Worm (Caenorhabditis elegans): ENCODE results near the gene R03H10.6.

DNA sequence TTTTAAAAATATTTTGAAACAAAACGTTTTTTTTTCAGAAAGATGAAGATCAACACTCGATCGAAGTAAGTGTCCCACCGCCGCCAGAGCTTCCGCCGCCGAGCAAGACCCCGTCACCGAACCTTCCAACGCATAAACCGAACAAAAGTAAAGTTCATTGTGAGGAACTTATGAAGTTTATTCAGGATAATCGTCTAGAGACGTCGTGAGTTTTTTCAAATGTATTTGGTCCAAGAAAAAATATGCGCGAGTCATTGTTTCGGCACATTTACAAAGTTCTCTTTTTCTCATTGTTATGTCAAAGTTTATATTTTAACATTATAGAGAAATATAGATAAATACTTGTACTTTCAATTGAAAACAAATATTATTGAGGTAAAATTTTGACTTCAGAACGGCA, 48.1 kb downstream of the R03H10.6 start:
- TF ChIP-seq T26A8.4 (GFP tag; IDR thresholded peaks at IDR 0.05), result no peak
- TF ChIP-seq ztf-11 (tag; optimal IDR thresholded peaks at IDR 0.05), result no peak
- TF ChIP-seq ama-1 (optimal IDR thresholded peaks at IDR 0.05), result no peak
- no peak for TF ChIP-seq lsy-2 (tag; optimal IDR thresholded peaks at IDR 0.05)
